Worm (Caenorhabditis elegans) whole organism, young adult: Measurements from ENCODE around the gene ZK512.11.

Source experiments
- F37B4.10 ChIP-seq: fragments of 200-800 bp; sonication (Bioruptor generic); IDR thresholded peaks from 2 replicates; pipeline ENCODE4 v1.3.6; 2022; ENCODE audit warnings: missing genetic modification characterization, missing compliant biosample characterization
- dpff-1 ChIP-seq: sonication (generic microtip); optimal IDR thresholded peaks from 2 replicates; lab custom pipeline; 2017; ENCODE audit warnings: mild to moderate bottlenecking, missing genetic modification characterization, missing compliant biosample characterization
- lin-35 ChIP-seq, 3 experiments: fragments of 150-350 bp in 2 of 3; sonication (generic microtip) in 1 of 3; optimal IDR thresholded peaks; 2 replicates each; lab custom pipeline; 2014 to 2018; ENCODE audit warnings: missing biosample characterization in 3 of 3, missing genetic modification characterization in 3 of 3, missing genetic modification reagents in 3 of 3
- mel-28 ChIP-seq: sonication (generic microtip); optimal IDR thresholded peaks from 2 replicates; lab custom pipeline; 2016; ENCODE audit warnings: borderline replicate concordance, mild to moderate bottlenecking, missing genetic modification characterization, missing compliant biosample characterization

ce11 chrIII:9152950-9153349, 8.9 kb downstream of the ZK512.11 start:
- TF ChIP-seq lin-35 (GFP tag; optimal IDR thresholded peaks at IDR 0.05; lab: Kevin White, UChicago) (no peak), mel-28 (tag; lab: Kevin White, UChicago) (no peak), dpff-1 (tag; lab: Kevin White, UChicago) (no peak), F37B4.10 (GFP tag; lab: Robert Waterston, UW) (no peak)
